Worm (Caenorhabditis elegans) whole organism, midembryonic: ENCODE results near the gene unc-22.

Experiments used
- T22C8.4 ChIP-seq: fragments of 200-800 bp; sonication (Bioruptor generic); IDR thresholded peaks from 2 replicates; pipeline ENCODE4 v1.3.6; 2022; ENCODE audit warnings: missing genetic modification characterization, missing compliant biosample characterization
- cog-1 ChIP-seq: sonication (generic microtip); optimal IDR thresholded peaks from 2 replicates; lab custom pipeline; 2016; ENCODE audit warnings: missing genetic modification characterization, missing compliant biosample characterization
- flt-1 ChIP-seq: fragments of 200-800 bp; sonication (Bioruptor generic); IDR thresholded peaks from 2 replicates; pipeline ENCODE4 v1.3.6; 2022; ENCODE audit warnings: missing genetic modification characterization, missing compliant biosample characterization
- klf-2 ChIP-seq: fragments of 200-800 bp; sonication (Bioruptor generic); conservative IDR thresholded peaks from 2 replicates; pipeline ENCODE4 v1.3.6; 2022; ENCODE audit warnings: missing genetic modification reagents, missing genetic modification characterization, missing compliant biosample characterization
- med-1 ChIP-seq: sonication (generic microtip); optimal IDR thresholded peaks from 2 replicates; lab custom pipeline; 2017; ENCODE audit warnings: missing genetic modification characterization, mild to moderate bottlenecking, missing compliant biosample characterization, antibody characterized with exemption, missing genetic modification reagents; ENCODE audit not compliant: insufficient read depth
- ref-1 ChIP-seq: fragments of 200-800 bp; sonication (Bioruptor generic); conservative IDR thresholded peaks from 2 replicates; pipeline ENCODE4 v1.3.6; 2022; ENCODE audit warnings: missing genetic modification reagents, missing genetic modification characterization, missing compliant biosample characterization
- tab-1 ChIP-seq: fragments of 200-800 bp; sonication (Bioruptor generic); IDR thresholded peaks from 2 replicates; pipeline ENCODE4 v1.3.6; 2022; ENCODE audit warnings: missing genetic modification characterization, missing compliant biosample characterization
- ztf-23 ChIP-seq: fragments of 200-800 bp; sonication (Bioruptor generic); IDR thresholded peaks from 2 replicates; pipeline ENCODE4 v1.3.6; 2022; ENCODE audit warnings: missing genetic modification reagents, missing genetic modification characterization, missing compliant biosample characterization
- ztf-29 ChIP-seq: fragments of 200-800 bp; sonication (Bioruptor generic); IDR thresholded peaks from 2 replicates; pipeline ENCODE4 v1.3.6; 2022; ENCODE audit warnings: missing genetic modification reagents, missing genetic modification characterization, missing compliant biosample characterization

DNA sequence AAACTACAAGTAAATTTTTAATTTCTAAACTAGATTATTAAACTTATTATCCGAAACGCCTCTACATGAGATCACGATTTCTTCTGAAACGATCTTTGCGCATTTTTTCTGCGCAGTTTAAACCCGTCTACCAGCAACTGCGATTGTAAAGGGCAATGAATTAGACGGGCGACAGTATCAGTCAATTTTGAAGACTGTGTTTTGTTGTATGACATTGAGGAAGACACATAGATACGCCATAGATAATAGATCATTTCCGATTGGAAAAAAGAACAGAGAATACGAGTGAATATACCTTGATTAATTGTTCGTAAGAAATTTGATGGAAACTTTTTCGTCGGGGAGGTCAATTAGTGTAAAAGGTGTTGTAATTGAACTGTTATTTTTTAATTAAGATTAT, 10.6 kb upstream of the unc-22 start:
- TF ChIP-seq cog-1 (tag; lab: Kevin White, UChicago) (no peak), med-1 (GFP tag; lab: Kevin White, UChicago) (no peak), tab-1 (no peak), T22C8.4 (GFP tag; lab: Robert Waterston, UW) (no peak), ref-1 (GFP tag; lab: Robert Waterston, UW) (no peak), klf-2 (GFP tag; lab: Robert Waterston, UW) (no peak), ztf-23 (no peak), flt-1 (GFP tag; lab: Robert Waterston, UW) (no peak), ztf-29 (GFP tag; lab: Robert Waterston, UW) (no peak)
